Worm (Caenorhabditis elegans) whole organism, mixed stage, embryonic: ENCODE results near the gene ddo-2.

Experiments used
- bed-3 ChIP-seq: fragments of 200-800 bp; sonication (Bioruptor generic); optimal IDR thresholded peaks from 3 replicates; lab custom pipeline; 2018; ENCODE audit warnings: mild to moderate bottlenecking, missing genetic modification characterization, moderate library complexity, missing compliant biosample characterization
- lin-13 ChIP-seq: fragments of 150-350 bp; optimal IDR thresholded peaks from 2 replicates; lab custom pipeline; 2014; ENCODE audit warnings: missing biosample characterization, missing genetic modification characterization
- pha-4 ChIP-seq: fragments of 150-350 bp; optimal IDR thresholded peaks from 2 replicates; lab custom pipeline; 2018; ENCODE audit warnings: missing biosample characterization, missing genetic modification reagents, missing genetic modification characterization
- ztf-11 ChIP-seq: fragments of 150-350 bp; optimal IDR thresholded peaks from 2 replicates; lab custom pipeline; 2014; ENCODE audit warnings: missing biosample characterization, missing genetic modification characterization

- TF ChIP-seq ztf-11 (tag; lab: Kevin White, UChicago) (no peak), lin-13 (tag; lab: Kevin White, UChicago) (no peak), bed-3 (no peak), pha-4 (tag; lab: Kevin White, UChicago) (no peak)
These were observed 41.3 kb upstream of the ddo-2 start, which contains the start of gene srh-125 for ce11 chrV:7476766-7477165.
